Worm (Caenorhabditis elegans) whole organism, young adult: ENCODE measurements around the gene F38B6.2.

Experiments
- B0261.1 ChIP-seq: sonication (generic microtip); optimal IDR thresholded peaks from 2 replicates; lab custom pipeline; 2016; ENCODE audit warnings: mild to moderate bottlenecking, missing genetic modification characterization, moderate library complexity, missing compliant biosample characterization
- C06A6.2 ChIP-seq: fragments of 200-800 bp; sonication (Bioruptor generic); conservative IDR thresholded peaks from 2 replicates; pipeline ENCODE4 v1.3.6; 2022; ENCODE audit warnings: missing genetic modification characterization, missing compliant biosample characterization
- F37B4.10 ChIP-seq: fragments of 200-800 bp; sonication (Bioruptor generic); IDR thresholded peaks from 2 replicates; pipeline ENCODE4 v1.3.6; 2022; ENCODE audit warnings: missing genetic modification characterization, missing compliant biosample characterization
- F39B2.1 ChIP-seq: fragments of 200-800 bp; sonication (Bioruptor generic); IDR thresholded peaks from 2 replicates; pipeline ENCODE4 v1.3.6; 2022; ENCODE audit warnings: missing genetic modification reagents, missing genetic modification characterization, missing compliant biosample characterization
- F55B11.4 ChIP-seq: sonication (generic microtip); optimal IDR thresholded peaks from 2 replicates; lab custom pipeline; 2016; ENCODE audit warnings: missing compliant biosample characterization, missing genetic modification characterization, borderline replicate concordance; ENCODE audit not compliant: insufficient read depth
- akir-1 ChIP-seq: fragments of 200-800 bp; sonication (Bioruptor generic); optimal IDR thresholded peaks from 2 replicates; lab custom pipeline; 2018; ENCODE audit warnings: mild to moderate bottlenecking, missing genetic modification characterization, moderate library complexity, missing compliant biosample characterization
- atf-7 ChIP-seq: sonication (generic microtip); optimal IDR thresholded peaks from 2 replicates; lab custom pipeline; 2017; ENCODE audit warnings: mild to moderate bottlenecking, missing genetic modification characterization, missing compliant biosample characterization
- athp-1 ChIP-seq: sonication (generic microtip); optimal IDR thresholded peaks from 2 replicates; lab custom pipeline; 2017; ENCODE audit warnings: mild to moderate bottlenecking, missing genetic modification characterization, missing compliant biosample characterization
- cebp-2 ChIP-seq: fragments of 200-800 bp; sonication (Bioruptor generic); IDR thresholded peaks from 2 replicates; pipeline ENCODE4 v1.3.6; 2022; ENCODE audit warnings: missing genetic modification characterization, missing compliant biosample characterization
- ceh-27 ChIP-seq: fragments of 200-800 bp; sonication (Bioruptor generic); optimal IDR thresholded peaks from 2 replicates; lab custom pipeline; 2018; ENCODE audit warnings: mild to moderate bottlenecking, missing genetic modification characterization, moderate library complexity, missing compliant biosample characterization
- chd-7 ChIP-seq: sonication (generic microtip); optimal IDR thresholded peaks from 2 replicates; lab custom pipeline; 2016; ENCODE audit warnings: mild to moderate bottlenecking, missing genetic modification characterization, moderate library complexity, missing compliant biosample characterization
- ekl-4 ChIP-seq: fragments of 200-800 bp; sonication (Bioruptor generic); IDR thresholded peaks from 2 replicates; pipeline ENCODE4 v1.3.6; 2022; ENCODE audit warnings: missing genetic modification reagents, missing genetic modification characterization, missing compliant biosample characterization
- fkh-3 ChIP-seq: sonication (generic microtip); optimal IDR thresholded peaks from 2 replicates; lab custom pipeline; 2016; ENCODE audit warnings: mild to moderate bottlenecking, missing genetic modification characterization, missing compliant biosample characterization
- hlh-12 ChIP-seq: sonication (generic microtip); optimal IDR thresholded peaks from 2 replicates; lab custom pipeline; 2016; ENCODE audit warnings: missing genetic modification characterization, missing compliant biosample characterization
- lag-1 ChIP-seq: fragments of 200-800 bp; sonication (Bioruptor generic); IDR thresholded peaks from 2 replicates; pipeline ENCODE4 v1.3.6; 2022; ENCODE audit warnings: missing genetic modification reagents, missing genetic modification characterization, missing compliant biosample characterization
- lin-26 ChIP-seq: fragments of 200-800 bp; sonication (Bioruptor generic); IDR thresholded peaks from 2 replicates; pipeline ENCODE4 v1.3.6; 2022; ENCODE audit warnings: missing genetic modification reagents, missing genetic modification characterization, missing compliant biosample characterization
- lin-54 ChIP-seq: fragments of 200-800 bp; sonication (Bioruptor generic); optimal IDR thresholded peaks from 2 replicates; lab custom pipeline; 2018; ENCODE audit warnings: mild to moderate bottlenecking, missing genetic modification characterization, missing compliant biosample characterization
- mcd-1 ChIP-seq: fragments of 200-800 bp; sonication (Bioruptor generic); IDR thresholded peaks from 2 replicates; pipeline ENCODE4 v1.3.6; 2022; ENCODE audit warnings: missing genetic modification reagents, missing genetic modification characterization, missing compliant biosample characterization
- mxl-1 ChIP-seq: sonication (generic microtip); optimal IDR thresholded peaks from 2 replicates; lab custom pipeline; 2016; ENCODE audit warnings: missing genetic modification characterization, missing compliant biosample characterization
- nfyb-1 ChIP-seq: fragments of 200-800 bp; sonication (Bioruptor generic); IDR thresholded peaks from 2 replicates; pipeline ENCODE4 v1.3.6; 2022; ENCODE audit warnings: missing genetic modification reagents, missing genetic modification characterization, missing compliant biosample characterization
- nhr-120 ChIP-seq: fragments of 200-800 bp; sonication (Bioruptor generic); IDR thresholded peaks from 2 replicates; pipeline ENCODE4 v1.3.6; 2022; ENCODE audit warnings: missing genetic modification characterization, missing compliant biosample characterization
- nhr-80 ChIP-seq: sonication (generic microtip); optimal IDR thresholded peaks from 2 replicates; lab custom pipeline; 2016; ENCODE audit warnings: missing genetic modification characterization, missing compliant biosample characterization
- pbrm-1 ChIP-seq: fragments of 200-800 bp; sonication (Bioruptor generic); IDR thresholded peaks from 2 replicates; pipeline ENCODE4 v1.3.6; 2022; ENCODE audit warnings: missing genetic modification reagents, missing genetic modification characterization, missing compliant biosample characterization
- rpc-1 ChIP-seq, 2 experiments: fragments of 150-350 bp in 1 of 2; sonication (generic microtip) in 1 of 2; optimal IDR thresholded peaks; 2 replicates each; lab custom pipeline; 2014 to 2018; ENCODE audit warnings: missing biosample characterization in 1 of 2, missing genetic modification characterization in 1 of 2, missing genetic modification reagents in 1 of 2, missing genotype in 1 of 2
- sea-2 ChIP-seq: fragments of 200-800 bp; sonication (Bioruptor generic); IDR thresholded peaks from 2 replicates; pipeline ENCODE4 v1.3.6; 2022; ENCODE audit warnings: missing genetic modification characterization, missing compliant biosample characterization
- tbp1 ChIP-seq: fragments of 200-800 bp; sonication (Bioruptor generic); optimal IDR thresholded peaks from 2 replicates; lab custom pipeline; 2018; ENCODE audit warnings: mild to moderate bottlenecking, missing genetic modification characterization, missing compliant biosample characterization
- unc-62 ChIP-seq: fragments of 150-350 bp; optimal IDR thresholded peaks from 2 replicates; lab custom pipeline; 2014; ENCODE audit warnings: missing biosample characterization, missing genetic modification reagents, missing genetic modification characterization
- xnd-1 ChIP-seq: sonication (generic microtip); optimal IDR thresholded peaks from 2 replicates; lab custom pipeline; 2016; ENCODE audit warnings: missing genotype, missing genetic modification reagents, missing genetic modification characterization, missing compliant biosample characterization

F38B6.2 gene

ce11 chrX:6656770-6657169 lies 41.6 kb upstream of the F38B6.2 start:
- no peak for TF ChIP-seq ceh-27 (GFP tag; lab: Kevin White, UChicago)
- no peak for TF ChIP-seq C06A6.2 (GFP tag; lab: Robert Waterston, UW)
- TF ChIP-seq mcd-1 (GFP tag; lab: Robert Waterston, UW) = no peak
- TF ChIP-seq F55B11.4 (tag; lab: Kevin White, UChicago) = no peak
- TF ChIP-seq rpc-1 (optimal IDR thresholded peaks at IDR 0.05; lab: Kevin White, UChicago) = no peak
- no peak for TF ChIP-seq rpc-1 (tag; optimal IDR thresholded peaks at IDR 0.05; lab: Kevin White, UChicago)
- TF ChIP-seq cebp-2 (GFP tag; lab: Robert Waterston, UW) = no peak
- TF ChIP-seq mxl-1 (tag; lab: Kevin White, UChicago) = no peak
- TF ChIP-seq sea-2 (GFP tag; lab: Robert Waterston, UW) = no peak
- TF ChIP-seq athp-1 (tag; lab: Kevin White, UChicago) = no peak
- 0 out of 2 replicates have a peak, but pooled peaks have one; percentile 57 for TF ChIP-seq nhr-120 (GFP tag; lab: Robert Waterston, UW)
- peak; percentile 38 for TF ChIP-seq nhr-80
- TF ChIP-seq hlh-12 (tag; lab: Kevin White, UChicago) = no peak
- no peak for TF ChIP-seq chd-7 (tag; lab: Kevin White, UChicago)
- TF ChIP-seq pbrm-1 = no peak

- TF ChIP-seq F55B11.4 (tag; lab: Kevin White, UChicago) = no peak
- no peak for TF ChIP-seq fkh-3 (tag; lab: Kevin White, UChicago)
- TF ChIP-seq nfyb-1 (GFP tag; lab: Robert Waterston, UW) = peak; percentile 5; the same call in 1 of the 2 replicates
- no peak for TF ChIP-seq unc-62 (GFP tag; lab: Kevin White, UChicago)
- TF ChIP-seq tbp1 (GFP tag; lab: Kevin White, UChicago) = no peak
- 0 out of 2 replicates have a peak, but pooled peaks have one; percentile 30 for TF ChIP-seq ekl-4 (GFP tag; lab: Robert Waterston, UW)
- no peak for TF ChIP-seq F37B4.10
- peak; percentile 31 for TF ChIP-seq nhr-80
- no peak for TF ChIP-seq pbrm-1
These were observed 36.1 kb upstream of the F38B6.2 start for ce11 chrX:6662267-6662666.

- no peak for TF ChIP-seq xnd-1 (tag; lab: Kevin White, UChicago)
- TF ChIP-seq atf-7 = peak; percentile 69
These were observed 34.4 kb upstream of the F38B6.2 start for ce11 chrX:6663780-6664437.

ce11 chrX:6665129-6665858 lies 33.0 kb upstream of the F38B6.2 start:
- TF ChIP-seq pbrm-1 (no peak), lin-54 (GFP tag; lab: Kevin White, UChicago) (no peak), F39B2.1 (no peak), nhr-80 (peak; percentile 32), B0261.1 (tag; lab: Kevin White, UChicago) (no peak), akir-1 (GFP tag; lab: Kevin White, UChicago) (no peak)

ce11 chrX:6667468-6667867 lies 30.9 kb upstream of the F38B6.2 start:
- TF ChIP-seq lag-1 (GFP tag; lab: Robert Waterston, UW) (no peak), nfyb-1 (GFP tag; lab: Robert Waterston, UW) (no peak), mxl-1 (tag; lab: Kevin White, UChicago) (no peak), nhr-80 (peak; percentile 44), lin-26 (GFP tag; lab: Robert Waterston, UW) (no peak)
